Worm (Caenorhabditis elegans) whole organism, L3 larva: ENCODE data around the gene F37A8.1.

Experiments
- ceh-28 ChIP-seq: fragments of 150-350 bp; optimal IDR thresholded peaks from 2 replicates; lab custom pipeline; 2014; ENCODE audit warnings: missing biosample characterization, missing genetic modification reagents, missing genetic modification characterization
- snpc-4 ChIP-seq: fragments of 150-350 bp; optimal IDR thresholded peaks from 2 replicates; lab custom pipeline; 2014; ENCODE audit warnings: missing biosample characterization, missing genetic modification characterization
- unc-62 ChIP-seq: fragments of 150-350 bp; sonication (generic microtip); optimal IDR thresholded peaks from 4 replicates; lab custom pipeline; 2014; ENCODE audit warnings: missing biosample characterization, missing genetic modification reagents, missing genetic modification characterization

DNA sequence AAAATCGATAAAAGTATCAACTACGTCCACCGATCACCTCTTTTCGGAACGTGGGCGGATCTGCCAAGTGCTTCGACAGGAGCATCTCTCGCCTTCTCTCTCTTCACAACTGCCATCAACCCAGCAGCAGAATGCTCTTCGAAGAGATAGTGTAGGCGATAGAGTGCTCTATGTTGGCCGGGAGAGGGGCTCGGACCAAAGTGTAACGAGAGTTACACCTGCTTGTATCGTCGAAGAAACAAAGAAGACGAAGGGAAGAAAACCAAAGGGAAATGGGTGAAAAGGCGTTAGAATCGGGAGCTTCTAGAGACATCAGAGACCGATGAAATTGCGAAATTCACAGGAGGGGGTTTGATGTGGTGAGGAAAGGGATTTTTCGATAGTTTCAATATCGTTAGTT lies 13.4 kb upstream of the F37A8.1 start:
- TF ChIP-seq snpc-4 (tag; lab: Kevin White, UChicago) = no peak
- no peak for TF ChIP-seq ceh-28
- TF ChIP-seq unc-62 (GFP tag; lab: Kevin White, UChicago) = no peak
